Worm (Caenorhabditis elegans): ENCODE data around the gene let-60.

The let-60 gene

ce11 chrIV:11716414-11716813, 25.5 kb upstream of the let-60 start:
- no peak for TF ChIP-seq T22C8.4 (GFP tag; IDR thresholded peaks at IDR 0.05)
- TF ChIP-seq flt-1 (GFP tag; IDR thresholded peaks at IDR 0.05): no peak
- no peak for TF ChIP-seq cog-1 (tag; optimal IDR thresholded peaks at IDR 0.05)
- TF ChIP-seq med-1 (GFP tag; optimal IDR thresholded peaks at IDR 0.05; ENCODE audit: insufficient read depth): no peak
- no peak for TF ChIP-seq tab-1 (GFP tag; IDR thresholded peaks at IDR 0.05)
- TF ChIP-seq klf-2 (GFP tag; conservative IDR thresholded peaks at IDR 0.05): no peak
- TF ChIP-seq ref-1 (GFP tag; conservative IDR thresholded peaks at IDR 0.05): no peak
- TF ChIP-seq ztf-23 (GFP tag; IDR thresholded peaks at IDR 0.05): no peak
- no peak for TF ChIP-seq ztf-29 (GFP tag; IDR thresholded peaks at IDR 0.05)

- TF ChIP-seq flt-1 (GFP tag; IDR thresholded peaks at IDR 0.05) (no peak), cog-1 (tag; optimal IDR thresholded peaks at IDR 0.05) (no peak), med-1 (GFP tag; optimal IDR thresholded peaks at IDR 0.05; ENCODE audit: insufficient read depth) (no peak), tab-1 (GFP tag; IDR thresholded peaks at IDR 0.05) (no peak), klf-2 (GFP tag; conservative IDR thresholded peaks at IDR 0.05) (no peak), ref-1 (GFP tag; conservative IDR thresholded peaks at IDR 0.05) (no peak), ztf-23 (GFP tag; IDR thresholded peaks at IDR 0.05) (no peak), T22C8.4 (GFP tag; IDR thresholded peaks at IDR 0.05) (no peak), ztf-29 (GFP tag; IDR thresholded peaks at IDR 0.05) (no peak)
These were observed 23.9 kb upstream of the let-60 start, which contains the start of gene magi-1 for ce11 chrIV:11714739-11715138. Gene magi-1, plus strand, starts transcription at chrIV:11715039.

- TF ChIP-seq ztf-29 (GFP tag; IDR thresholded peaks at IDR 0.05): no peak
- TF ChIP-seq ref-1 (GFP tag; conservative IDR thresholded peaks at IDR 0.05): no peak
- no peak for TF ChIP-seq tab-1 (GFP tag; IDR thresholded peaks at IDR 0.05)
- TF ChIP-seq T22C8.4 (GFP tag; IDR thresholded peaks at IDR 0.05): no peak
- TF ChIP-seq cog-1 (tag; optimal IDR thresholded peaks at IDR 0.05): no peak
- TF ChIP-seq ztf-23 (GFP tag; IDR thresholded peaks at IDR 0.05): no peak
- no peak for TF ChIP-seq flt-1 (GFP tag; IDR thresholded peaks at IDR 0.05)
- TF ChIP-seq med-1 (GFP tag; optimal IDR thresholded peaks at IDR 0.05; ENCODE audit: insufficient read depth): no peak
- TF ChIP-seq klf-2 (GFP tag; conservative IDR thresholded peaks at IDR 0.05): no peak
These were observed 22.4 kb upstream of the let-60 start for ce11 chrIV:11713289-11713688.

- TF ChIP-seq cog-1 (tag; optimal IDR thresholded peaks at IDR 0.05): no peak
- TF ChIP-seq tab-1 (GFP tag; IDR thresholded peaks at IDR 0.05): no peak
- no peak for TF ChIP-seq ref-1 (GFP tag; conservative IDR thresholded peaks at IDR 0.05)
- TF ChIP-seq ztf-29 (GFP tag; IDR thresholded peaks at IDR 0.05): no peak
- no peak for TF ChIP-seq flt-1 (GFP tag; IDR thresholded peaks at IDR 0.05)
- no peak for TF ChIP-seq med-1 (GFP tag; optimal IDR thresholded peaks at IDR 0.05; ENCODE audit: insufficient read depth)
- no peak for TF ChIP-seq T22C8.4 (GFP tag; IDR thresholded peaks at IDR 0.05)
- no peak for TF ChIP-seq ztf-23 (GFP tag; IDR thresholded peaks at IDR 0.05)
- no peak for TF ChIP-seq klf-2 (GFP tag; conservative IDR thresholded peaks at IDR 0.05)
These were observed 19.4 kb upstream of the let-60 start for ce11 chrIV:11710331-11710730.

ce11 chrIV:11703685-11704296, 12.9 kb upstream of the let-60 start, which contains the start of the genes T22B3.3 and alg-3:
Gene T22B3.3, minus strand, starts transcription at chrIV:11703785.
Gene alg-3, plus strand, starts transcription at chrIV:11704246.
- no peak for TF ChIP-seq ztf-29 (GFP tag; IDR thresholded peaks at IDR 0.05)
- no peak for TF ChIP-seq cog-1 (tag; optimal IDR thresholded peaks at IDR 0.05)
- no peak for TF ChIP-seq flt-1 (GFP tag; IDR thresholded peaks at IDR 0.05)
- no peak for TF ChIP-seq T22C8.4 (GFP tag; IDR thresholded peaks at IDR 0.05)
- no peak for TF ChIP-seq tab-1 (GFP tag; IDR thresholded peaks at IDR 0.05)
- TF ChIP-seq ztf-23 (GFP tag; IDR thresholded peaks at IDR 0.05): no peak
- no peak for TF ChIP-seq ref-1 (GFP tag; conservative IDR thresholded peaks at IDR 0.05)
- no peak for TF ChIP-seq klf-2 (GFP tag; conservative IDR thresholded peaks at IDR 0.05)
- TF ChIP-seq med-1 (GFP tag; optimal IDR thresholded peaks at IDR 0.05; ENCODE audit: insufficient read depth): no peak

ce11 chrIV:11701878-11702277, 11.0 kb upstream of the let-60 start:
- no peak for TF ChIP-seq T22C8.4 (GFP tag; IDR thresholded peaks at IDR 0.05)

- TF ChIP-seq flt-1 (GFP tag; IDR thresholded peaks at IDR 0.05) (no peak), T22C8.4 (GFP tag; IDR thresholded peaks at IDR 0.05) (no peak), ztf-29 (GFP tag; IDR thresholded peaks at IDR 0.05) (no peak), cog-1 (tag; optimal IDR thresholded peaks at IDR 0.05) (no peak), ztf-23 (GFP tag; IDR thresholded peaks at IDR 0.05) (no peak), klf-2 (GFP tag; conservative IDR thresholded peaks at IDR 0.05) (no peak), ref-1 (GFP tag; conservative IDR thresholded peaks at IDR 0.05) (no peak), tab-1 (GFP tag; IDR thresholded peaks at IDR 0.05) (no peak), med-1 (GFP tag; optimal IDR thresholded peaks at IDR 0.05; ENCODE audit: insufficient read depth) (no peak)
These were observed 9.9 kb upstream of the let-60 start, which contains the start of gene dpy-20 for ce11 chrIV:11700752-11701151. Gene dpy-20, minus strand, starts transcription at chrIV:11700852.

- TF ChIP-seq cog-1 (tag; optimal IDR thresholded peaks at IDR 0.05) (no peak), T22C8.4 (GFP tag; IDR thresholded peaks at IDR 0.05) (no peak), med-1 (GFP tag; optimal IDR thresholded peaks at IDR 0.05; ENCODE audit: insufficient read depth) (no peak)
These were observed 9.2 kb upstream of the let-60 start for ce11 chrIV:11700100-11700499.

- TF ChIP-seq tab-1 (GFP tag; IDR thresholded peaks at IDR 0.05) (no peak), T22C8.4 (GFP tag; IDR thresholded peaks at IDR 0.05) (no peak), flt-1 (GFP tag; IDR thresholded peaks at IDR 0.05) (no peak), med-1 (GFP tag; optimal IDR thresholded peaks at IDR 0.05; ENCODE audit: insufficient read depth) (no peak), ref-1 (GFP tag; conservative IDR thresholded peaks at IDR 0.05) (no peak), ztf-29 (GFP tag; IDR thresholded peaks at IDR 0.05) (no peak), ztf-23 (GFP tag; IDR thresholded peaks at IDR 0.05) (no peak)
These were observed 6.6 kb upstream of the let-60 start for ce11 chrIV:11697514-11697913.

ce11 chrIV:11695634-11696033, 4.7 kb upstream of the let-60 start:
- no peak for TF ChIP-seq cog-1 (tag; optimal IDR thresholded peaks at IDR 0.05)
- no peak for TF ChIP-seq tab-1 (GFP tag; IDR thresholded peaks at IDR 0.05)
- TF ChIP-seq med-1 (GFP tag; optimal IDR thresholded peaks at IDR 0.05; ENCODE audit: insufficient read depth): no peak
- no peak for TF ChIP-seq klf-2 (GFP tag; conservative IDR thresholded peaks at IDR 0.05)
- no peak for TF ChIP-seq ref-1 (GFP tag; conservative IDR thresholded peaks at IDR 0.05)
- TF ChIP-seq ztf-23 (GFP tag; IDR thresholded peaks at IDR 0.05): no peak
- no peak for TF ChIP-seq T22C8.4 (GFP tag; IDR thresholded peaks at IDR 0.05)
- no peak for TF ChIP-seq flt-1 (GFP tag; IDR thresholded peaks at IDR 0.05)
- TF ChIP-seq ztf-29 (GFP tag; IDR thresholded peaks at IDR 0.05): no peak
